Fruit fly (Drosophila melanogaster): ENCODE results near the gene CG12206.

- TF ChIP-seq fd96Ca (GFP tag; IDR thresholded peaks at IDR 0.05): no peak
- TF ChIP-seq EcR (GFP tag; optimal IDR thresholded peaks at IDR 0.05): no peak
- no peak for TF ChIP-seq CG13204 (GFP tag; optimal IDR thresholded peaks at IDR 0.05)
- TF ChIP-seq CG14655 (GFP tag; optimal IDR thresholded peaks at IDR 0.05): no peak
- TF ChIP-seq CG17806 (tag; optimal IDR thresholded peaks at IDR 0.05): no peak
Measured at dm6 chrX:3443902-3444301, 30.4 kb downstream of the CG12206 start.
